Worm (Caenorhabditis elegans) whole organism, young adult: ENCODE results near the gene lrpc-1.

Experiments used
- F55B11.4 ChIP-seq: sonication (generic microtip); optimal IDR thresholded peaks from 2 replicates; lab custom pipeline; 2016; ENCODE audit warnings: missing compliant biosample characterization, missing genetic modification characterization, borderline replicate concordance; ENCODE audit not compliant: insufficient read depth
- atf-7 ChIP-seq: sonication (generic microtip); optimal IDR thresholded peaks from 2 replicates; lab custom pipeline; 2017; ENCODE audit warnings: mild to moderate bottlenecking, missing genetic modification characterization, missing compliant biosample characterization
- bed-1 ChIP-seq: fragments of 200-800 bp; sonication (Bioruptor generic); IDR thresholded peaks from 2 replicates; pipeline ENCODE4 v1.3.6; 2022; ENCODE audit warnings: missing genetic modification reagents, missing genetic modification characterization, missing compliant biosample characterization
- chd-7 ChIP-seq: sonication (generic microtip); optimal IDR thresholded peaks from 2 replicates; lab custom pipeline; 2016; ENCODE audit warnings: mild to moderate bottlenecking, missing genetic modification characterization, moderate library complexity, missing compliant biosample characterization
- let-607 ChIP-seq, 2 experiments: fragments of 200-800 bp in 1 of 2; sonication (Bioruptor generic) in 1 of 2; sonication (generic microtip) in 1 of 2; optimal IDR thresholded peaks; 2 replicates each; lab custom pipeline; 2016 to 2018; ENCODE audit warnings: mild to moderate bottlenecking in 2 of 2, missing compliant biosample characterization in 2 of 2, missing genetic modification characterization in 2 of 2, moderate library complexity in 2 of 2, missing genotype in 1 of 2
- sdz-38 ChIP-seq: sonication (generic microtip); optimal IDR thresholded peaks from 2 replicates; lab custom pipeline; 2016; ENCODE audit warnings: missing genotype, missing genetic modification characterization, missing compliant biosample characterization
- unc-62 ChIP-seq: fragments of 150-350 bp; optimal IDR thresholded peaks from 2 replicates; lab custom pipeline; 2014; ENCODE audit warnings: missing biosample characterization, missing genetic modification reagents, missing genetic modification characterization
- xnd-1 ChIP-seq: sonication (generic microtip); optimal IDR thresholded peaks from 2 replicates; lab custom pipeline; 2016; ENCODE audit warnings: missing genotype, missing genetic modification reagents, missing genetic modification characterization, missing compliant biosample characterization
- ztf-25 ChIP-seq: fragments of 200-800 bp; sonication (Bioruptor generic); IDR thresholded peaks from 2 replicates; pipeline ENCODE4 v1.3.6; 2022; ENCODE audit warnings: missing genetic modification reagents, missing genetic modification characterization, missing compliant biosample characterization

- TF ChIP-seq F55B11.4 (no peak), chd-7 (tag; lab: Kevin White, UChicago) (no peak), let-607 (tag; optimal IDR thresholded peaks at IDR 0.05; lab: Kevin White, UChicago) (no peak), ztf-25 (GFP tag; lab: Robert Waterston, UW) (no peak), sdz-38 (tag; lab: Kevin White, UChicago) (no peak), bed-1 (no peak), atf-7 (tag; lab: Kevin White, UChicago) (no peak), xnd-1 (tag; lab: Kevin White, UChicago) (no peak), unc-62 (GFP tag; lab: Kevin White, UChicago) (no peak)
These were observed 1.7 kb upstream of the lrpc-1 start, which contains the start of gene M03E7.3 for ce11 chrV:5614724-5615123.
